Fruit fly (Drosophila melanogaster) whole organism, embryonic: Measurements from ENCODE around the gene CG43389.

Experiments used
- Aef1 ChIP-seq: fragments of 200-800 bp; sonication (Bioruptor generic); IDR thresholded peaks from 3 replicates; pipeline ENCODE4 v1.3.6; 2022; ENCODE audit warnings: missing biosample characterization, missing genetic modification characterization
- Atf3 ChIP-seq: fragments of 200-800 bp; sonication (Bioruptor generic); optimal IDR thresholded peaks from 3 replicates; lab custom pipeline; 2016; ENCODE audit warnings: missing biosample characterization, missing genetic modification characterization
- Bgb ChIP-seq: fragments of 200-800 bp; sonication (Bioruptor generic); IDR thresholded peaks from 2 replicates; pipeline ENCODE4 v1.3.6; 2022; ENCODE audit warnings: missing biosample characterization, missing genetic modification characterization; ENCODE audit not compliant: partially characterized antibody
- CG10209 ChIP-seq: fragments of 200-800 bp; sonication (Bioruptor generic); optimal IDR thresholded peaks from 3 replicates; lab custom pipeline; 2017; ENCODE audit warnings: missing biosample characterization, mild to moderate bottlenecking, missing genetic modification characterization, missing genetic modification reagents
- CG11247 ChIP-seq: fragments of 200-800 bp; sonication (Bioruptor generic); IDR thresholded peaks from 2 replicates; pipeline ENCODE4 v1.3.6; 2022; ENCODE audit warnings: missing biosample characterization, missing genetic modification characterization
- CG12769 ChIP-seq: fragments of 200-800 bp; sonication (Bioruptor generic); optimal IDR thresholded peaks from 2 replicates; lab custom pipeline; 2019; ENCODE audit warnings: missing biosample characterization, mild to moderate bottlenecking, missing genetic modification characterization, moderate library complexity
- CG13894 ChIP-seq: fragments of 200-800 bp; sonication (Bioruptor generic); optimal IDR thresholded peaks from 3 replicates; lab custom pipeline; 2018; ENCODE audit warnings: missing biosample characterization, mild to moderate bottlenecking, missing genetic modification characterization, moderate library complexity
- CG1529 ChIP-seq: fragments of 200-800 bp; sonication (Bioruptor generic); optimal IDR thresholded peaks from 3 replicates; lab custom pipeline; 2018; ENCODE audit warnings: missing biosample characterization, missing genetic modification characterization
- CG16863 ChIP-seq: fragments of 200-800 bp; sonication (Bioruptor generic); optimal IDR thresholded peaks from 3 replicates; lab custom pipeline; 2016; ENCODE audit warnings: missing biosample characterization, missing genetic modification characterization
- CG17612 ChIP-seq: fragments of 200-800 bp; sonication (Bioruptor generic); IDR thresholded peaks from 2 replicates; pipeline ENCODE4 v1.3.6; 2022; ENCODE audit warnings: missing biosample characterization, missing genetic modification characterization
- CG18599 ChIP-seq: fragments of 200-800 bp; sonication (Bioruptor generic); optimal IDR thresholded peaks from 3 replicates; lab custom pipeline; 2017; ENCODE audit warnings: missing biosample characterization, missing genetic modification characterization, mild to moderate bottlenecking, moderate library complexity, missing genetic modification reagents
- CG2199 ChIP-seq: fragments of 200-800 bp; sonication (Bioruptor generic); IDR thresholded peaks from 3 replicates; pipeline ENCODE4 v1.3.6; 2022; ENCODE audit warnings: missing biosample characterization, missing genetic modification characterization
- CG2875 ChIP-seq: fragments of 200-800 bp; sonication (Bioruptor generic); optimal IDR thresholded peaks from 2 replicates; lab custom pipeline; 2017; ENCODE audit warnings: missing biosample characterization, mild to moderate bottlenecking, missing genetic modification characterization, missing genetic modification reagents
- CG31224 ChIP-seq: fragments of 200-800 bp; sonication (Bioruptor generic); IDR thresholded peaks from 2 replicates; pipeline ENCODE4 v1.3.6; 2022; ENCODE audit warnings: missing biosample characterization, missing genetic modification characterization
- CG34422 ChIP-seq: fragments of 200-800 bp; sonication (Bioruptor generic); IDR thresholded peaks from 3 replicates; pipeline ENCODE4 v1.3.6; 2022; ENCODE audit warnings: missing biosample characterization, missing genetic modification characterization
- CG3726 ChIP-seq: fragments of 200-800 bp; sonication (Bioruptor generic); IDR thresholded peaks from 3 replicates; pipeline ENCODE4, ENCODE4 v1.3.6; 2022; ENCODE audit warnings: missing biosample characterization, missing genetic modification characterization
- CG7372 ChIP-seq: fragments of 200-800 bp; sonication (Bioruptor generic); IDR thresholded peaks from 2 replicates; pipeline ENCODE4 v1.3.6; 2022; ENCODE audit warnings: missing biosample characterization, missing genetic modification characterization
- D ChIP-seq, 2 experiments: fragments of 200-800 bp in 1 of 2; fragments of >200 bp in 1 of 2; sonication (Bioruptor generic) in 1 of 2; optimal IDR thresholded peaks; 2 replicates in 1 of 2; 3 replicates in 1 of 2; lab custom pipeline; 2017; ENCODE audit warnings: mild to moderate bottlenecking in 1 of 2, missing biosample characterization in 1 of 2, missing genetic modification characterization in 1 of 2, missing genetic modification reagents in 1 of 2
- E2f2 ChIP-seq: fragments of 200-800 bp; sonication (Bioruptor generic); IDR thresholded peaks from 2 replicates; pipeline ENCODE4 v1.3.6; 2022; ENCODE audit warnings: missing biosample characterization, missing genetic modification characterization
- ERR ChIP-seq: fragments of 200-800 bp; sonication (Bioruptor generic); optimal IDR thresholded peaks from 2 replicates; lab custom pipeline; 2016; ENCODE audit warnings: missing biosample characterization, missing genetic modification characterization
- Elba2 ChIP-seq: fragments of 200-800 bp; sonication (Bioruptor generic); optimal IDR thresholded peaks from 3 replicates; lab custom pipeline; 2016; ENCODE audit warnings: missing biosample characterization, missing genetic modification characterization
- Hsf ChIP-seq: fragments of 200-800 bp; sonication (Bioruptor generic); optimal IDR thresholded peaks from 3 replicates; lab custom pipeline; 2016; ENCODE audit warnings: missing biosample characterization, missing genetic modification characterization
- Lhr ChIP-seq: fragments of 200-800 bp; sonication (Bioruptor generic); optimal IDR thresholded peaks from 3 replicates; lab custom pipeline; 2017; ENCODE audit warnings: mild to moderate bottlenecking, missing biosample characterization, missing genetic modification reagents, missing genetic modification characterization
- MBD-R2 ChIP-seq: fragments of 200-800 bp; sonication (Bioruptor generic); IDR thresholded peaks from 2 replicates; pipeline ENCODE4 v1.3.6; 2022; ENCODE audit warnings: missing biosample characterization, missing genetic modification characterization
- NFAT ChIP-seq: fragments of 200-800 bp; sonication (Bioruptor generic); IDR thresholded peaks from 2 replicates; pipeline ENCODE4 v1.3.6; 2022; ENCODE audit warnings: missing biosample characterization, missing genetic modification characterization
- Ptx1 ChIP-seq: fragments of 200-800 bp; sonication (Bioruptor generic); IDR thresholded peaks from 2 replicates; pipeline ENCODE4 v1.3.6; 2022; ENCODE audit warnings: missing biosample characterization, missing genetic modification characterization
- Sin3A ChIP-seq: fragments of >200 bp; optimal IDR thresholded peaks from 2 replicates; lab custom pipeline; 2018
- Stat92E ChIP-seq, 3 experiments: fragments of >200 bp in 2 of 3; fragments of 200-800 bp in 1 of 3; sonication (Bioruptor generic) in 1 of 3; optimal IDR thresholded peaks; 2 replicates each; lab custom pipeline; 2017 to 2019; ENCODE audit warnings: missing biosample characterization in 3 of 3, missing genetic modification characterization in 3 of 3, mild to moderate bottlenecking in 1 of 3, moderate library complexity in 1 of 3
- Vsx1 ChIP-seq: fragments of 200-800 bp; sonication (Bioruptor generic); optimal IDR thresholded peaks from 2 replicates; lab custom pipeline; 2017; ENCODE audit warnings: missing biosample characterization, mild to moderate bottlenecking, missing genetic modification characterization, missing genetic modification reagents
- al ChIP-seq: fragments of 200-800 bp; sonication (Bioruptor generic); IDR thresholded peaks from 2 replicates; pipeline ENCODE4 v1.3.6; 2022; ENCODE audit warnings: missing biosample characterization, missing genetic modification characterization
- ash1 ChIP-seq: fragments of 200-800 bp; sonication (Bioruptor generic); optimal IDR thresholded peaks from 2 replicates; lab custom pipeline; 2018; ENCODE audit warnings: missing biosample characterization, mild to moderate bottlenecking, missing genetic modification characterization
- bigmax ChIP-seq: fragments of 200-800 bp; sonication (Bioruptor generic); optimal IDR thresholded peaks from 2 replicates; lab custom pipeline; 2018; ENCODE audit warnings: missing biosample characterization, mild to moderate bottlenecking, missing genetic modification characterization
- chinmo ChIP-seq: fragments of 200-800 bp; sonication (Bioruptor generic); IDR thresholded peaks from 4 replicates; pipeline ENCODE4 v1.3.6; 2022; ENCODE audit warnings: missing biosample characterization, missing genetic modification characterization; ENCODE audit not compliant: partially characterized antibody
- ci ChIP-seq: fragments of 200-800 bp; sonication (Bioruptor generic); IDR thresholded peaks from 3 replicates; pipeline ENCODE4 v1.3.6; 2022; ENCODE audit warnings: missing biosample characterization, missing genetic modification characterization
- exex ChIP-seq: fragments of 200-800 bp; sonication (Bioruptor generic); optimal IDR thresholded peaks from 4 replicates; lab custom pipeline; 2018; ENCODE audit warnings: missing biosample characterization, mild to moderate bottlenecking, missing genetic modification characterization, moderate library complexity
- fd3F ChIP-seq: fragments of 200-800 bp; sonication (Bioruptor generic); optimal IDR thresholded peaks from 2 replicates; lab custom pipeline; 2018; ENCODE audit warnings: missing biosample characterization, mild to moderate bottlenecking, missing genetic modification characterization, moderate library complexity
- knrl ChIP-seq: fragments of 200-800 bp; sonication (Bioruptor generic); IDR thresholded peaks from 3 replicates; pipeline ENCODE4 v1.3.6; 2022; ENCODE audit warnings: missing biosample characterization, missing genetic modification characterization; ENCODE audit not compliant: partially characterized antibody
- lbe ChIP-seq: fragments of 200-800 bp; sonication (Bioruptor generic); optimal IDR thresholded peaks from 2 replicates; lab custom pipeline; 2016; ENCODE audit warnings: missing biosample characterization, mild to moderate bottlenecking, missing genetic modification characterization
- mld ChIP-seq: fragments of 200-800 bp; sonication (Bioruptor generic); IDR thresholded peaks from 3 replicates; pipeline ENCODE4 v1.3.6; 2022; ENCODE audit warnings: missing biosample characterization, missing genetic modification characterization; ENCODE audit not compliant: partially characterized antibody
- nerfin-1 ChIP-seq: fragments of 200-800 bp; sonication (Bioruptor generic); optimal IDR thresholded peaks from 3 replicates; lab custom pipeline; 2019; ENCODE audit warnings: missing biosample characterization, mild to moderate bottlenecking, missing genetic modification characterization, moderate library complexity
- nom ChIP-seq: fragments of 200-800 bp; sonication (Bioruptor generic); optimal IDR thresholded peaks from 2 replicates; lab custom pipeline; 2017; ENCODE audit warnings: missing biosample characterization, missing genetic modification characterization, mild to moderate bottlenecking, moderate library complexity, missing genetic modification reagents
- pum ChIP-seq: fragments of 200-800 bp; sonication (Bioruptor generic); optimal IDR thresholded peaks from 2 replicates; lab custom pipeline; 2016; ENCODE audit warnings: missing biosample characterization, missing genetic modification characterization
- salm ChIP-seq: fragments of 200-800 bp; sonication (Bioruptor generic); optimal IDR thresholded peaks from 2 replicates; lab custom pipeline; 2018; ENCODE audit warnings: missing biosample characterization, mild to moderate bottlenecking, missing genetic modification characterization
- seq ChIP-seq: fragments of 200-800 bp; sonication (Bioruptor generic); IDR thresholded peaks from 2 replicates; pipeline ENCODE4 v1.3.6; 2022; ENCODE audit warnings: missing biosample characterization, missing genetic modification characterization
- shn ChIP-seq: fragments of 200-800 bp; sonication (Bioruptor generic); optimal IDR thresholded peaks from 3 replicates; lab custom pipeline; 2016; ENCODE audit warnings: missing biosample characterization, missing genetic modification characterization
- sr ChIP-seq: fragments of 200-800 bp; sonication (Bioruptor generic); IDR thresholded peaks from 3 replicates; pipeline ENCODE4 v1.3.6; 2022; ENCODE audit warnings: missing biosample characterization, missing genetic modification characterization
- trem ChIP-seq: fragments of 200-800 bp; optimal IDR thresholded peaks from 3 replicates; lab custom pipeline; 2019; ENCODE audit warnings: missing biosample characterization, mild to moderate bottlenecking, missing genetic modification characterization, moderate library complexity
- wdn ChIP-seq: fragments of 200-800 bp; sonication (Bioruptor generic); IDR thresholded peaks from 2 replicates; pipeline ENCODE4 v1.3.6; 2022; ENCODE audit warnings: missing biosample characterization, missing genetic modification characterization

CG43389 gene

dm6 chr3L:3224740-3225719, 22.8 kb upstream of the CG43389 start, which contains the start of gene Larp4B (continued):
- TF ChIP-seq CG10209 (no peak), exex (tag; lab: Kevin White, UChicago) (no peak), nerfin-1 (tag; lab: Kevin White, UChicago) (peak; percentile 17), sr (GFP tag; lab: Robert Waterston, UW) (no peak), CG18599 (GFP tag; lab: Kevin White, UChicago) (no peak), ci (GFP tag; lab: Robert Waterston, UW) (0 out of 3 replicates have a peak, but pooled peaks have one; percentile 6), E2f2 (GFP tag; lab: Robert Waterston, UW) (peak; percentile 79), salm (tag; lab: Kevin White, UChicago) (peak; percentile 8), pum (GFP tag; lab: Kevin White, UChicago) (no peak), lbe (peak; percentile 40), al (no peak), Elba2 (GFP tag; lab: Kevin White, UChicago) (no peak), CG12769 (tag; lab: Kevin White, UChicago) (no peak), Hsf (no peak), CG17612 (GFP tag; lab: Robert Waterston, UW) (no peak), Aef1 (GFP tag; lab: Robert Waterston, UW) (no peak), NFAT (no peak), ERR (GFP tag; lab: Kevin White, UChicago) (no peak), Stat92E (GFP tag; optimal IDR thresholded peaks at IDR 0.05; lab: Kevin White, UChicago) (no peak), Ptx1 (GFP tag; lab: Robert Waterston, UW) (no peak), seq (GFP tag; lab: Robert Waterston, UW) (no peak), Bgb (GFP tag; lab: Robert Waterston, UW) (no peak), Vsx1 (no peak), chinmo (GFP tag; lab: Robert Waterston, UW) (no peak), shn (no peak), bigmax (GFP tag; lab: Kevin White, UChicago) (peak; percentile 19), CG2875 (GFP tag; lab: Kevin White, UChicago) (no peak), CG7372 (no peak), CG31224 (GFP tag; lab: Robert Waterston, UW) (no peak), fd3F (GFP tag; lab: Kevin White, UChicago) (no peak), CG11247 (GFP tag; lab: Robert Waterston, UW) (no peak), D (optimal IDR thresholded peaks at IDR 0.05; lab: Kevin White, UChicago) (peak; percentile 30), D (GFP tag; optimal IDR thresholded peaks at IDR 0.05; lab: Kevin White, UChicago) (no peak), CG2199 (0 out of 3 replicates have a peak, but pooled peaks have one; percentile 17), CG1529 (GFP tag; lab: Kevin White, UChicago) (no peak), CG34422 (peak; percentile 56; the same call in 2 of the 3 replicates), Sin3A (peak; percentile 86), MBD-R2 (GFP tag; lab: Robert Waterston, UW) (peak; percentile 23; the same call in 1 of the 2 replicates), CG16863 (GFP tag; lab: Kevin White, UChicago) (no peak), ash1 (GFP tag; lab: Kevin White, UChicago) (no peak), knrl (peak; percentile 76), Lhr (peak; percentile 78), trem (tag; lab: Kevin White, UChicago) (peak; percentile 75), Atf3 (GFP tag; lab: Kevin White, UChicago) (no peak), nom (peak; percentile 11), CG3726 (GFP tag; lab: Robert Waterston, UW) (no peak), mld (GFP tag; lab: Robert Waterston, UW) (0 out of 3 replicates have a peak, but pooled peaks have one; percentile 39), CG13894 (tag; lab: Kevin White, UChicago) (no peak), wdn (GFP tag; lab: Robert Waterston, UW) (no peak)
